Fruit fly (Drosophila melanogaster) whole organism, adult: Measurements from ENCODE around the gene mats.

Experiments used
- CG12768 ChIP-seq: fragments of 200-800 bp; sonication (Bioruptor generic); optimal IDR thresholded peaks from 2 replicates; lab custom pipeline; 2017; ENCODE audit warnings: missing biosample characterization, missing genetic modification characterization, mild to moderate bottlenecking, moderate library complexity, missing genetic modification reagents
- CG14711 ChIP-seq: fragments of 200-800 bp; sonication (Bioruptor generic); optimal IDR thresholded peaks from 2 replicates; lab custom pipeline; 2018; ENCODE audit warnings: missing biosample characterization, mild to moderate bottlenecking, missing genetic modification characterization, moderate library complexity
- CG1620 ChIP-seq: fragments of 200-800 bp; sonication (Bioruptor generic); optimal IDR thresholded peaks from 2 replicates; lab custom pipeline; 2016; ENCODE audit warnings: missing biosample characterization, missing genetic modification characterization
- CG7101 ChIP-seq: fragments of 200-800 bp; sonication (Bioruptor generic); optimal IDR thresholded peaks from 2 replicates; lab custom pipeline; 2018; ENCODE audit warnings: missing biosample characterization, mild to moderate bottlenecking, missing genetic modification characterization, moderate library complexity
- Crg-1 ChIP-seq: fragments of 200-800 bp; sonication (Bioruptor generic); optimal IDR thresholded peaks from 2 replicates; lab custom pipeline; 2016; ENCODE audit warnings: missing biosample characterization, missing genetic modification characterization
- Mnt ChIP-seq: fragments of 200-800 bp; sonication (Bioruptor generic); optimal IDR thresholded peaks from 2 replicates; lab custom pipeline; 2016; ENCODE audit warnings: missing biosample characterization, mild to moderate bottlenecking, missing genetic modification characterization
- cnc ChIP-seq, 2 experiments: fragments of >200 bp; optimal IDR thresholded peaks; 2 replicates each; lab custom pipeline; 2017
- kay ChIP-seq: fragments of 200-800 bp; sonication (Bioruptor generic); peaks from one replicate; lab custom pipeline; 2016; ENCODE audit warnings: missing biosample characterization, missing genetic modification characterization, borderline replicate concordance
- ovo ChIP-seq: fragments of 200-800 bp; sonication (Bioruptor generic); optimal IDR thresholded peaks from 2 replicates; lab custom pipeline; 2016; ENCODE audit warnings: missing biosample characterization, missing genetic modification characterization
- toe ChIP-seq: fragments of 200-800 bp; sonication (Bioruptor generic); optimal IDR thresholded peaks from 2 replicates; lab custom pipeline; 2016; ENCODE audit warnings: missing biosample characterization, missing genetic modification characterization

DNA sequence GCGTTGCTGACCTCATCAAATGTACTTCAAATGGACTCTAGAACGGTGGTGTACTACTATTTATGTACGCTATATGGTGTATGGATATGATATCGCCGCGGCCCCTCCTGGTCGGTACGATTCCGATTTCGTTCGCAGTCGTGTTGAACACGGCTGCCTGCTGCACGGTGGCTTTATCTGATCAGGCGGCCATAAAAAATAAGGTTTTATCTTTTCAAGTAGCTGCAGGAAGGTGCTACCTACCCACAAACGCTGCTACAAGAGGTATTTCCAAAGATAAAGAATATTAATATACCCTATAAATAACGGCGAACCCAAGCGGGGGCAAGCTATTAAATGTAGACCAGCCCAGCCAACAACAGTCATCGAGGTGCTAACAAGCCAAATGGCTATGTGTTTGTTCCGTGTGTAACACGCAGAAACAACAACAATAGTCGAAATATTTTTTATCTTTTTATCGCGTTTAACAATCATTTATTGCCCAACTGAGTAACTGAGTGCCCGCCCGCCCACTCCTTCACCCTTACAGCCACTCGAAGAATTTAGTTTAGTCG lies 29.0 kb downstream of the mats start:
- TF ChIP-seq CG7101 (tag; lab: Kevin White, UChicago) (no peak), kay (GFP tag; lab: Kevin White, UChicago) (no peak), Crg-1 (no peak), cnc (optimal IDR thresholded peaks at IDR 0.05; lab: Kevin White, UChicago) (no peak), CG1620 (GFP tag; lab: Kevin White, UChicago) (no peak), toe (GFP tag; lab: Kevin White, UChicago) (no peak), Mnt (GFP tag; lab: Kevin White, UChicago) (no peak), ovo (GFP tag; lab: Kevin White, UChicago) (no peak), CG12768 (GFP tag; lab: Kevin White, UChicago) (no peak), CG14711 (tag; lab: Kevin White, UChicago) (no peak)
